Worm (Caenorhabditis elegans) whole organism, L2 larva: Measurements from ENCODE around the gene amt-1.

Experiments used
- Y55F3AM.14 ChIP-seq: fragments of 200-800 bp; sonication (Bioruptor generic); optimal IDR thresholded peaks from 2 replicates; lab custom pipeline; 2018; ENCODE audit warnings: mild to moderate bottlenecking, missing genetic modification characterization, missing compliant biosample characterization
- ama-1 ChIP-seq: fragments of 150-350 bp; optimal IDR thresholded peaks from 2 replicates; lab custom pipeline; 2018; ENCODE audit warnings: inconsistent platforms
- egl-27 ChIP-seq: sonication (generic microtip); optimal IDR thresholded peaks from 3 replicates; lab custom pipeline; 2017; ENCODE audit warnings: missing biosample characterization, missing genetic modification reagents, missing genetic modification characterization
- lin-39 ChIP-seq: fragments of 150-350 bp; optimal IDR thresholded peaks from 2 replicates; lab custom pipeline; 2014; ENCODE audit warnings: missing biosample characterization, missing genetic modification reagents, missing genetic modification characterization
- lsy-2 ChIP-seq, 2 experiments: fragments of 150-350 bp in 1 of 2; sonication (generic microtip) in 1 of 2; optimal IDR thresholded peaks; 2 replicates each; lab custom pipeline; 2014 to 2017; ENCODE audit warnings: missing biosample characterization in 2 of 2, missing genetic modification characterization in 2 of 2
- nhr-10 ChIP-seq: sonication (generic microtip); optimal IDR thresholded peaks from 2 replicates; lab custom pipeline; 2017; ENCODE audit warnings: missing biosample characterization, missing genetic modification characterization
- nhr-23 ChIP-seq: fragments of 150-350 bp; optimal IDR thresholded peaks from 2 replicates; lab custom pipeline; 2014; ENCODE audit warnings: missing biosample characterization, missing genetic modification reagents, missing genetic modification characterization
- nhr-237 ChIP-seq: fragments of 150-350 bp; optimal IDR thresholded peaks from 2 replicates; lab custom pipeline; 2014; ENCODE audit warnings: missing biosample characterization, missing genetic modification characterization
- nhr-6 ChIP-seq: fragments of 150-350 bp; optimal IDR thresholded peaks from 2 replicates; lab custom pipeline; 2014; ENCODE audit warnings: missing biosample characterization, missing genetic modification characterization
- skn-1 ChIP-seq: sonication (generic microtip); optimal IDR thresholded peaks from 2 replicates; lab custom pipeline; 2017; ENCODE audit warnings: missing biosample characterization, missing genetic modification characterization
- unc-62 ChIP-seq: fragments of 150-350 bp; optimal IDR thresholded peaks from 2 replicates; lab custom pipeline; 2014; ENCODE audit warnings: missing biosample characterization, missing genetic modification reagents, missing genetic modification characterization

DNA sequence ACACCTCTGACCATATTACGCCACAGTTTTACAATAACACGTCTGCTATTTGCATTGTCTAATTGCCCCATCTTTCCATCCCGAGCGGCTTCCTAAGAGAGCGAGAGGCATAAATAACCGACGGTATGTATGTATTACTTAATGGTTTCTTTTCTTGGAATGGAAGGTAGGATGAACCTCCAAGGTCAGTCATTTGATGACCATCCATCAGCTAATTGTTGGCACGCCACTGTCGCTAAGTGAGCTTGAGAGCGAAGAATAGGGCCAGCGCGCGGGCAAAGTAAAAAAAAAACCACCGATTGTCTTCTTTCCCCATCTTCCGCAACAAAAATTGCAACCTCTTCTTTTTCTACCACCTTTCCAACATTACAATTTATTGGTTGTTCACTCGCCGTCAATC, 15.2 kb upstream of the amt-1 start:
- TF ChIP-seq unc-62 (GFP tag; lab: Kevin White, UChicago) = no peak
- TF ChIP-seq lsy-2 (tag; optimal IDR thresholded peaks at IDR 0.05; lab: Kevin White, UChicago) = no peak
- TF ChIP-seq nhr-10 = no peak
- no peak for TF ChIP-seq skn-1 (tag; lab: Kevin White, UChicago)
- TF ChIP-seq ama-1 (lab: Kevin White, UChicago) = no peak
- TF ChIP-seq lin-39 (tag; lab: Kevin White, UChicago) = no peak
- no peak for TF ChIP-seq nhr-23 (tag; lab: Kevin White, UChicago)
- no peak for TF ChIP-seq egl-27 (tag; lab: Kevin White, UChicago)
- TF ChIP-seq nhr-6 = no peak
- TF ChIP-seq nhr-237 (tag; lab: Kevin White, UChicago) = no peak
- no peak for TF ChIP-seq Y55F3AM.14 (GFP tag; lab: Kevin White, UChicago)
